Worm (Caenorhabditis elegans) whole organism, L3 larva: ENCODE measurements around the gene F26A1.3.

ENCODE experiments used
- R02D3.7 ChIP-seq: fragments of 150-350 bp; optimal IDR thresholded peaks from 2 replicates; lab custom pipeline; 2014; ENCODE audit warnings: missing biosample characterization, missing genetic modification characterization
- ZK546.5 ChIP-seq: sonication (generic microtip); optimal IDR thresholded peaks from 2 replicates; lab custom pipeline; 2017; ENCODE audit warnings: missing biosample characterization, missing genetic modification characterization
- aly-2 ChIP-seq: fragments of 150-350 bp; optimal IDR thresholded peaks from 2 replicates; lab custom pipeline; 2014; ENCODE audit warnings: missing biosample characterization, missing genetic modification characterization
- ama-1 ChIP-seq: fragments of 150-350 bp; optimal IDR thresholded peaks from 2 replicates; lab custom pipeline; 2018
- ceh-16 ChIP-seq: sonication (generic microtip); optimal IDR thresholded peaks from 2 replicates; lab custom pipeline; 2017; ENCODE audit warnings: missing biosample characterization, missing genetic modification characterization
- ceh-28 ChIP-seq: fragments of 150-350 bp; optimal IDR thresholded peaks from 2 replicates; lab custom pipeline; 2014; ENCODE audit warnings: missing biosample characterization, missing genetic modification reagents, missing genetic modification characterization
- ceh-82 ChIP-seq: fragments of 150-350 bp; optimal IDR thresholded peaks from 2 replicates; lab custom pipeline; 2014; ENCODE audit warnings: missing biosample characterization, missing genetic modification characterization
- daf-12 ChIP-seq: fragments of 150-350 bp; optimal IDR thresholded peaks from 2 replicates; lab custom pipeline; 2014; ENCODE audit warnings: missing biosample characterization, missing genetic modification reagents, missing genetic modification characterization
- egl-5 ChIP-seq: fragments of 150-350 bp; optimal IDR thresholded peaks from 2 replicates; lab custom pipeline; 2017; ENCODE audit warnings: missing biosample characterization, missing genetic modification reagents, missing genetic modification characterization, inconsistent platforms
- elt-1 ChIP-seq: fragments of 150-350 bp; optimal IDR thresholded peaks from 2 replicates; lab custom pipeline; 2014; ENCODE audit warnings: missing biosample characterization, missing genetic modification characterization
- elt-3 ChIP-seq, 3 experiments: fragments of 150-350 bp in 1 of 3; sonication (generic microtip) in 2 of 3; optimal IDR thresholded peaks; 2 replicates in 2 of 3; 4 replicates in 1 of 3; lab custom pipeline; 2014 to 2017; ENCODE audit warnings: missing biosample characterization in 3 of 3, missing genetic modification characterization in 3 of 3
- eor-1 ChIP-seq, 2 experiments: fragments of 150-350 bp; optimal IDR thresholded peaks; 2 replicates each; lab custom pipeline; 2014 to 2018; ENCODE audit warnings: missing biosample characterization in 2 of 2, missing genetic modification characterization in 2 of 2
- fkh-10 ChIP-seq: sonication (generic microtip); optimal IDR thresholded peaks from 2 replicates; lab custom pipeline; 2017; ENCODE audit warnings: missing biosample characterization, missing genetic modification reagents, missing genetic modification characterization
- fos-1 ChIP-seq: fragments of 150-350 bp; optimal IDR thresholded peaks from 2 replicates; lab custom pipeline; 2014; ENCODE audit warnings: missing biosample characterization, missing genetic modification characterization
- hmg-11 ChIP-seq: sonication (generic microtip); optimal IDR thresholded peaks from 2 replicates; lab custom pipeline; 2016; ENCODE audit warnings: missing genetic modification characterization, missing compliant biosample characterization
- jun-1 ChIP-seq: fragments of 150-350 bp; optimal IDR thresholded peaks from 2 replicates; lab custom pipeline; 2014; ENCODE audit warnings: missing biosample characterization, missing genetic modification reagents, missing genetic modification characterization
- lin-15B ChIP-seq: fragments of 150-350 bp; optimal IDR thresholded peaks from 2 replicates; lab custom pipeline; 2014; ENCODE audit warnings: missing biosample characterization, missing genetic modification characterization
- lsy-12 ChIP-seq: sonication (generic microtip); optimal IDR thresholded peaks from 2 replicates; lab custom pipeline; 2016; ENCODE audit warnings: mild to moderate bottlenecking, missing genetic modification characterization, missing compliant biosample characterization
- mdl-1 ChIP-seq: fragments of 150-350 bp; optimal IDR thresholded peaks from 2 replicates; lab custom pipeline; 2014; ENCODE audit warnings: missing biosample characterization, missing genetic modification characterization
- mml-1 ChIP-seq: fragments of 150-350 bp; sonication (generic microtip); optimal IDR thresholded peaks from 3 replicates; lab custom pipeline; 2014; ENCODE audit warnings: missing biosample characterization, missing genetic modification characterization
- nfya-1 ChIP-seq: sonication (generic microtip); optimal IDR thresholded peaks from 2 replicates; lab custom pipeline; 2017; ENCODE audit warnings: missing genetic modification characterization, mild to moderate bottlenecking, missing compliant biosample characterization, antibody characterized with exemption, moderate library complexity; ENCODE audit not compliant: insufficient read depth
- nhr-11 ChIP-seq: fragments of 150-350 bp; optimal IDR thresholded peaks from 2 replicates; lab custom pipeline; 2014; ENCODE audit warnings: missing biosample characterization, missing genetic modification characterization
- nhr-12 ChIP-seq: fragments of 150-350 bp; optimal IDR thresholded peaks from 2 replicates; lab custom pipeline; 2014; ENCODE audit warnings: missing biosample characterization, missing genetic modification characterization
- nhr-23 ChIP-seq: fragments of 150-350 bp; optimal IDR thresholded peaks from 2 replicates; lab custom pipeline; 2014; ENCODE audit warnings: missing biosample characterization, missing genetic modification reagents, missing genetic modification characterization
- nhr-237 ChIP-seq: fragments of 150-350 bp; optimal IDR thresholded peaks from 2 replicates; lab custom pipeline; 2014; ENCODE audit warnings: missing biosample characterization, missing genetic modification characterization
- nhr-25 ChIP-seq: sonication (generic microtip); optimal IDR thresholded peaks from 2 replicates; lab custom pipeline; 2017; ENCODE audit warnings: missing biosample characterization, missing genetic modification characterization
- nhr-28 ChIP-seq: fragments of 150-350 bp; optimal IDR thresholded peaks from 2 replicates; lab custom pipeline; 2014; ENCODE audit warnings: missing biosample characterization, missing genetic modification characterization
- nhr-43 ChIP-seq: sonication (generic microtip); optimal IDR thresholded peaks from 2 replicates; lab custom pipeline; 2016; ENCODE audit warnings: mild to moderate bottlenecking, missing genetic modification characterization, missing compliant biosample characterization; ENCODE audit not compliant: poor library complexity, severe bottlenecking
- nhr-77 ChIP-seq: fragments of 150-350 bp; optimal IDR thresholded peaks from 2 replicates; lab custom pipeline; 2014; ENCODE audit warnings: missing biosample characterization, missing genetic modification characterization
- pha-4 ChIP-seq: fragments of 150-350 bp; optimal IDR thresholded peaks from 2 replicates; lab custom pipeline; 2014; ENCODE audit warnings: missing biosample characterization, missing genetic modification reagents, missing genetic modification characterization
- pqm-1 ChIP-seq: fragments of 150-350 bp; optimal IDR thresholded peaks from 2 replicates; lab custom pipeline; 2017; ENCODE audit warnings: missing biosample characterization, missing genetic modification characterization, inconsistent platforms
- skn-1 ChIP-seq: fragments of 150-350 bp; optimal IDR thresholded peaks from 2 replicates; lab custom pipeline; 2014; ENCODE audit warnings: missing biosample characterization, missing genetic modification characterization
- unc-39 ChIP-seq: sonication (generic microtip); optimal IDR thresholded peaks from 4 replicates; lab custom pipeline; 2017; ENCODE audit warnings: missing biosample characterization, missing genetic modification characterization
- unc-62 ChIP-seq: fragments of 150-350 bp; sonication (generic microtip); optimal IDR thresholded peaks from 4 replicates; lab custom pipeline; 2014; ENCODE audit warnings: missing biosample characterization, missing genetic modification reagents, missing genetic modification characterization
- zag-1 ChIP-seq: fragments of 150-350 bp; optimal IDR thresholded peaks from 2 replicates; lab custom pipeline; 2014; ENCODE audit warnings: missing biosample characterization, missing genetic modification characterization
- ztf-11 ChIP-seq: fragments of 150-350 bp; optimal IDR thresholded peaks from 2 replicates; lab custom pipeline; 2014; ENCODE audit warnings: missing biosample characterization, missing genetic modification characterization

Gene F26A1.3

DNA sequence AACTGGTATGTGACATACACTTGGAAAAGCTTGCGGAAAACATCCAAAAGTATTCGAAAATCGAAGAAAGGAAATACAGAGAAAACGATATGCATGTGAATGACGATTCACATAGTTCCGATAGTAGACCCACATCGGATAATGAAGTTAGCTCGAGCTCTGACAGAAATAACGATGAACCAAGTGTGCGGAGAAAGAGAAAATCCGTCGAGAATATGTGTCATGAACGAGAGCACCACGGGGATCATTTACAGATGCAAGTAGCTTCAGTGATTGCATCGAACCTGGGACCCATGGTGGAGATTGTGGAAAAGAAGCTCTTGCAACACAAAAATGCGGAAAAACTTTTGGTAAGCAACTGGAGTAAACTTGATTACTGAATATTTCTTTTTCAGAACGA, 30.3 kb downstream of the F26A1.3 start:
- no peak for TF ChIP-seq zag-1 (tag; lab: Kevin White, UChicago)
- TF ChIP-seq egl-5 (tag; lab: Kevin White, UChicago) = no peak
- no peak for TF ChIP-seq nhr-12 (tag; lab: Kevin White, UChicago)
- TF ChIP-seq elt-1 = no peak
- no peak for TF ChIP-seq nhr-28 (tag; lab: Kevin White, UChicago)
- no peak for TF ChIP-seq jun-1 (tag; lab: Kevin White, UChicago)
- TF ChIP-seq daf-12 (tag; lab: Kevin White, UChicago) = no peak
- no peak for TF ChIP-seq skn-1 (tag; lab: Kevin White, UChicago)
- TF ChIP-seq aly-2 (tag; lab: Kevin White, UChicago) = no peak
- no peak for TF ChIP-seq lsy-12
- TF ChIP-seq pqm-1 = no peak
- TF ChIP-seq nhr-11 (tag; lab: Kevin White, UChicago) = no peak
- TF ChIP-seq unc-62 (GFP tag; lab: Kevin White, UChicago) = no peak
- TF ChIP-seq pha-4 (tag; lab: Kevin White, UChicago) = no peak
- TF ChIP-seq hmg-11 (tag; lab: Kevin White, UChicago) = no peak
- TF ChIP-seq ZK546.5 (tag; lab: Kevin White, UChicago) = no peak
- no peak for TF ChIP-seq ama-1 (lab: Kevin White, UChicago)
- TF ChIP-seq, all 47 proteins: peak for 0

- no peak for TF ChIP-seq mml-1 (tag; lab: Kevin White, UChicago)
- TF ChIP-seq mdl-1 = no peak
- TF ChIP-seq R02D3.7 (tag; lab: Kevin White, UChicago) = no peak
- TF ChIP-seq elt-1 = no peak
- no peak for TF ChIP-seq ceh-16 (tag; lab: Kevin White, UChicago)
- TF ChIP-seq ceh-82 (tag; lab: Kevin White, UChicago) = no peak
- TF ChIP-seq, all 47 proteins: peak for 0
Observed at ce11 chrIII:4859039-4859438, 32.3 kb downstream of the F26A1.3 start, which contains the start of gene C35D10.6. Gene C35D10.6 (plus strand): TSS chrIII:4859339.

DNA sequence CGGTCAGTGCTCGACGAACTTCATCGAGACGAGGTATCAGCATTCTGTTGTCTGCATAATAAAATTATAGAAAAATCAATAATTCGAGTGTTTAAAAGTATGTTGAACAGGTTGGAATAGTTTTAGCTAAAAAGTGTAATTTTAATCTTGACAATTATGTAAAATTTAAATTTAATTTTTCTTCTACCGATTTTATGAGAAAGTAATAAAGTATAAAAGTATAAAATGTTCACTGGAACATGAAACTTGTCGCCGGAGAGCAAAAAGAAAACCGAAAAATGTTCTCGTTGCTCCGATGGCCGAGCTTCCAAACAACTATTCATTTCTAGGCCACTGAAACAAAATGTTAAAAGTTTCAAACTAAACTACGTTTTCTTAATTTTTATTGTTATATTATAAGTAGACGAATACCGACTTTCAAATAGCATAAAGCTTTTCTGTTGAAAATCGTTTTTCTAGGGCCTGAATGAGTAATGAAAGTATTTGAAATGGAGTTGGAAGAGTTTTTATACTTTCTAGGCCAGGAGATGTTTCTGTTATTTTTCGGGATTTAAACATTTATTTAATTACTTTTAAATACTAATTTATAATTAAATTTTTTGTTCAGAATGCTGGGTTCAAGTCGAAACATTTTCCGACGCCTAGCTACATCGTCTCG, 35.2 kb downstream of the F26A1.3 start, which contains the start of the genes C35D10.10 and C35D10.5:
Gene C35D10.10 (minus strand): TSS at position 51 of the 658 bp plus-strand sequence.
Gene C35D10.5 (plus strand): TSS at position 608 of the 658 bp plus-strand sequence.
- TF ChIP-seq lin-15B (peak; percentile 1), fos-1 (tag; lab: Kevin White, UChicago) (no peak)
- TF ChIP-seq, all 47 proteins: peak for 1

DNA sequence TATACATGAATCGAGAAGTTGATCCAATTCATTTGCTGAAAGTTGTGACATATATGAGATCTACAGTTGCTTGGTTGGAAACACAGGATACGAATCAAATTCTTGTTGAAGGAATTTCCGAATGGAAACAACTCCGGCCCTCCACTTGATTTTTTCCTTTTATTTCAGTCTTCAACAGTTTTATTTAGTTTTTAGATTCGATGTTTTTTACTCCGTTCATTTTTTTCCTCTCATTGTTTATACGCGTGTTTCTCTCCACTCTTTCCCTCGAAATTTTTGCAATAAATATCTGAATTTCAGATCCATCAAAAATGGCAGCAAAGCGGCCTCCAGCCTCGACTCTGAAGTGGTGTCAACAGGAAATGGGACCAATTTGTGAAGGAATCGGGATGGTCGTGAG, 36.4 kb downstream of the F26A1.3 start, which contains the start of gene coq-8:
Gene coq-8 (plus strand): TSS at position 301 of the 400 bp plus-strand sequence.
- TF ChIP-seq lsy-12 (no peak), nhr-237 (no peak), lin-15B (no peak), fkh-10 (GFP tag; lab: Kevin White, UChicago) (no peak), fos-1 (tag; lab: Kevin White, UChicago) (no peak), unc-39 (no peak), nhr-23 (tag; lab: Kevin White, UChicago) (no peak), nhr-11 (tag; lab: Kevin White, UChicago) (no peak), nhr-77 (tag; lab: Kevin White, UChicago) (no peak), eor-1 (tag; optimal IDR thresholded peaks at IDR 0.05; lab: Kevin White, UChicago) (no peak), nfya-1 (tag; lab: Kevin White, UChicago) (no peak), elt-3 (tag; optimal IDR thresholded peaks at IDR 0.05; lab: Kevin White, UChicago) (no peak), nhr-43 (tag; lab: Kevin White, UChicago) (no peak), nhr-25 (no peak), elt-1 (no peak), ceh-28 (tag; lab: Kevin White, UChicago) (no peak), egl-5 (tag; lab: Kevin White, UChicago) (no peak)

ce11 chrIII:4866762-4867161, 40.1 kb downstream of the F26A1.3 start, which contains the start of gene C35D10.17:
Gene C35D10.17 (plus strand): TSS chrIII:4867062.
- TF ChIP-seq zag-1 (tag; lab: Kevin White, UChicago) (no peak), ztf-11 (tag; lab: Kevin White, UChicago) (no peak), aly-2 (tag; lab: Kevin White, UChicago) (no peak), lin-15B (no peak)
